Worm (Caenorhabditis elegans) whole organism, midembryonic: Measurements from ENCODE around the gene tub-1.

ENCODE experiments used
- ref-1 ChIP-seq: fragments of 200-800 bp; sonication (Bioruptor generic); conservative IDR thresholded peaks from 2 replicates; pipeline ENCODE4 v1.3.6; 2022; ENCODE audit warnings: missing genetic modification reagents, missing genetic modification characterization, missing compliant biosample characterization
- ztf-29 ChIP-seq: fragments of 200-800 bp; sonication (Bioruptor generic); IDR thresholded peaks from 2 replicates; pipeline ENCODE4 v1.3.6; 2022; ENCODE audit warnings: missing genetic modification reagents, missing genetic modification characterization, missing compliant biosample characterization

DNA sequence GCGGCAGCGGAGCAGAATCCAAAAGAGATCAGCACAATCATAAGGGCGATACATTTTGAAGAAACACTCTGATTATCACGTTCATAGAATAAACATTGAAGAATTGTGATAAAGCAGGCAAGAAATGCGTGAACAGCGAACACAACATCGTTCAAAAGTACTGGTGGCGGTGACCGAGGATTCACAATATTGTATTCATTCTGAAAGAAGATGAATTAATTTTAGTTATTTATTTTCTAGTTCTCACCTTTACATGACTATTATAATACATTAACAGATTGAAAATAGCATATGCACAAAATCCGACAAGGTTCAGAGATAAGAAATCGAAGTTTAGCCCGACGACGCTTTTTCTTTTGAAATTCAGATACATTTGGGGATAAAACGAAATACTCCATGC, 20.8 kb downstream of the tub-1 start:
- TF ChIP-seq ref-1 (GFP tag; lab: Robert Waterston, UW) (no peak), ztf-29 (no peak)
